Worm (Caenorhabditis elegans): ENCODE measurements around the gene F18E3.12.

The F18E3.12 gene

ce11 chrV:7415780-7416428 is 1.1 kb downstream of the F18E3.12 start, which contains the start of gene F18E3.13:
TSS of gene F18E3.13 (plus strand) at chrV:7416164.
- no peak for TF ChIP-seq flt-1 (GFP tag; IDR thresholded peaks at IDR 0.05)
- no peak for TF ChIP-seq cog-1 (tag; optimal IDR thresholded peaks at IDR 0.05)
- TF ChIP-seq T22C8.4 (GFP tag; IDR thresholded peaks at IDR 0.05): no peak
- no peak for TF ChIP-seq ref-1 (GFP tag; conservative IDR thresholded peaks at IDR 0.05)
- no peak for TF ChIP-seq ztf-23 (GFP tag; IDR thresholded peaks at IDR 0.05)
- no peak for TF ChIP-seq ztf-29 (GFP tag; IDR thresholded peaks at IDR 0.05)
- no peak for TF ChIP-seq klf-2 (GFP tag; conservative IDR thresholded peaks at IDR 0.05)
- no peak for TF ChIP-seq tab-1 (GFP tag; IDR thresholded peaks at IDR 0.05)
- TF ChIP-seq med-1 (GFP tag; optimal IDR thresholded peaks at IDR 0.05; ENCODE audit: insufficient read depth): no peak

DNA sequence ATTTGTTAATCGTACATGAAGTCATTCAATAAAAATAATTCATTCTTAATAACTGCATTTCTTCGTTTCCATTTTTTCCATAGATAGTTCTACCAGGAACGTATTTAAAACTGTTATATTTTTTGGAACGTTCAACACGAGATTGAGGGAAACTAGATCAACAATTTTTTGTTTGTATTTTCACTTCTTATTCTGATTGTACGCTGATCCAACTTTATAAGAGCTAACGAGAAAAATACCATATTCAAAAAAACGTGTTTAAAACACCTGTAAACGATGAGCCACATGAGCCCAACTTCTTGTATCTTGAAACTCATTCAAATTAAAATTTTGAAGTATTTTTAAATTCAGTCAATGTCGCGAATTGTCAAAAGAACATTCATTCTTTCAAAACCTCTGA is 1.8 kb downstream of the F18E3.12 start:
- TF ChIP-seq T22C8.4 (GFP tag; IDR thresholded peaks at IDR 0.05) (no peak), cog-1 (tag; optimal IDR thresholded peaks at IDR 0.05) (no peak), ref-1 (GFP tag; conservative IDR thresholded peaks at IDR 0.05) (no peak), tab-1 (GFP tag; IDR thresholded peaks at IDR 0.05) (no peak), med-1 (GFP tag; optimal IDR thresholded peaks at IDR 0.05; ENCODE audit: insufficient read depth) (no peak), ztf-29 (GFP tag; IDR thresholded peaks at IDR 0.05) (no peak), ztf-23 (GFP tag; IDR thresholded peaks at IDR 0.05) (no peak)

DNA sequence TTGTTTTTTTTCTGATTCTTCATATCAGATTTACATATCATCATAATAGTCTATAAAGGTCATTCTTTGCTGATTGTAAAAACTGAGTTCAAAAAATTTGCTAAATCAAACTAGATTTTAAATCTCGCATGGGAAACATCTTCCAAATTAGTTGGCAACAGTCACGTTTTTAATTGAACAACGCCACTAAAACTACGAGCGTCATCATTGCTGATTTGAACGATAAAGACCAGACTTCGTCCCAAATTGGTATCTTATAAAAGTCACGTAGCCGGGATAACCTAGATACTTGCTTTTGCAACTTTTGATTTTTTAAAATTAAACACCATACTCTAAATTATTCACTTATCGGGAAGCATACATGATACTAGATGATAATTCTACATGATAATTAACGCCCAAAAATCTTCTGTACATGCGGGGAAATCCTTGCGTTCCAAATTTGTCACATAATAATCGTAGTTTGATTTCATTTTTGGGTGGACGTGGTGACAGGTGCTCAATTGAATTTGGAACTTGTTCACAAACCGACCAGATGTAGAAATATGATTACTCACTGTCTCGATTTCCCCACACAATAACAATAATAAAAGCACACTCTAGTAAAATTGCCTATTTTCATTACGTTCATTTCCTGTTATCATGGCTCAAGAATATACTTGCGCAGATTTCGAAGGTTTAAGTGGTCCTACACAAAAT is 2.4 kb downstream of the F18E3.12 start, which contains the start of gene srw-67:
TSS of gene srw-67 (plus strand) at position 643 of the 699 bp plus-strand sequence.
- TF ChIP-seq med-1 (GFP tag; optimal IDR thresholded peaks at IDR 0.05; ENCODE audit: insufficient read depth): no peak
- no peak for TF ChIP-seq ztf-29 (GFP tag; IDR thresholded peaks at IDR 0.05)
- no peak for TF ChIP-seq tab-1 (GFP tag; IDR thresholded peaks at IDR 0.05)
- no peak for TF ChIP-seq ref-1 (GFP tag; conservative IDR thresholded peaks at IDR 0.05)
- no peak for TF ChIP-seq klf-2 (GFP tag; conservative IDR thresholded peaks at IDR 0.05)
- no peak for TF ChIP-seq flt-1 (GFP tag; IDR thresholded peaks at IDR 0.05)
- no peak for TF ChIP-seq T22C8.4 (GFP tag; IDR thresholded peaks at IDR 0.05)
- TF ChIP-seq cog-1 (tag; optimal IDR thresholded peaks at IDR 0.05): no peak
- no peak for TF ChIP-seq ztf-23 (GFP tag; IDR thresholded peaks at IDR 0.05)

DNA sequence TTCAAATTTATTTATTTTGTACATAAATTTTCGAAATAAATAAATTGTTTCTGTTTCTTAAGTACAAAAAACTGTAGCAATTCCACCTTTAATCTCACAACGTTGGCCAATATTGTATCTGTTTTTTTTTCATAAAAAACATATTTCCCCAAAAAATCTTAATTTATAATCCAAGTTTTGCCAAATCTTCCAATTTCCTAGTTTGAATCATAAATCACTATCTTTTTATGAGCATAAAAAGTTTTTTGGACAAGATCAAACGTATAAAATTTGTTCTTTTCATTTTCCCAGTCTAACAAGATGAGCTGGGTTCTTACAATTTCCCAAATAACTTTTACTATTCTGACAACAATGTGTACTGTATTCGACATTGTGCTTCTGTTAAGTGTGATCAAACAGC is 5.4 kb downstream of the F18E3.12 start, which contains the start of gene srxa-4:
TSS of gene srxa-4 (plus strand) at position 301 of the 400 bp plus-strand sequence.
- TF ChIP-seq ref-1 (GFP tag; conservative IDR thresholded peaks at IDR 0.05) (no peak), cog-1 (tag; optimal IDR thresholded peaks at IDR 0.05) (no peak), flt-1 (GFP tag; IDR thresholded peaks at IDR 0.05) (no peak), klf-2 (GFP tag; conservative IDR thresholded peaks at IDR 0.05) (no peak), ztf-23 (GFP tag; IDR thresholded peaks at IDR 0.05) (no peak), T22C8.4 (GFP tag; IDR thresholded peaks at IDR 0.05) (no peak), tab-1 (GFP tag; IDR thresholded peaks at IDR 0.05) (no peak), med-1 (GFP tag; optimal IDR thresholded peaks at IDR 0.05; ENCODE audit: insufficient read depth) (no peak), ztf-29 (GFP tag; IDR thresholded peaks at IDR 0.05) (no peak)

- no peak for TF ChIP-seq T22C8.4 (GFP tag; IDR thresholded peaks at IDR 0.05)
- no peak for TF ChIP-seq cog-1 (tag; optimal IDR thresholded peaks at IDR 0.05)
These were observed 9.6 kb downstream of the F18E3.12 start, which contains the start of gene F18E3.10 for ce11 chrV:7424336-7424735. TSS of gene F18E3.10 (minus strand) at chrV:7424436.

DNA sequence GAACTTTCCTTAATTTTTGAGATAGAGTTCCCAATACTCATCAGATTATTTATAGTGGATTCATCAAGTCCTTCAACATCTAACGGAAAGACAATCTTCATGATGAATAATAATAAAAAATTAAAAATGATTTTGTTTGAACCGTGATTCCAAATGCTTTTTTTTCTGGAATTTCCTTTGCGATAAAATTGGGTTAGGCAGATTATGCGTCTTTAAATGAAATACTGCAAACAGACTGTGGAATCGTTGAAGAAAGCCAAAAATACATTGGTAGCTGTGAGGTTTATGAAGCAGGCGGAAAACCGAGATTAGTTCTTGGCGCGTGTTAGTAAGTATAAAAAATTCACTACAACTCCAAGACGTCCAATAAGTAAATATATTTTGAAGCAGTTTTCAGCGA is 11.8 kb downstream of the F18E3.12 start, which contains the start of gene srw-68:
TSS of gene srw-68 (minus strand) at position 101 of the 400 bp plus-strand sequence.
- TF ChIP-seq klf-2 (GFP tag; conservative IDR thresholded peaks at IDR 0.05) (no peak), flt-1 (GFP tag; IDR thresholded peaks at IDR 0.05) (no peak), ztf-29 (GFP tag; IDR thresholded peaks at IDR 0.05) (no peak), cog-1 (tag; optimal IDR thresholded peaks at IDR 0.05) (no peak), tab-1 (GFP tag; IDR thresholded peaks at IDR 0.05) (no peak), T22C8.4 (GFP tag; IDR thresholded peaks at IDR 0.05) (no peak), med-1 (GFP tag; optimal IDR thresholded peaks at IDR 0.05; ENCODE audit: insufficient read depth) (no peak), ref-1 (GFP tag; conservative IDR thresholded peaks at IDR 0.05) (no peak), ztf-23 (GFP tag; IDR thresholded peaks at IDR 0.05) (no peak)

- TF ChIP-seq ztf-23 (GFP tag; IDR thresholded peaks at IDR 0.05) (no peak), klf-2 (GFP tag; conservative IDR thresholded peaks at IDR 0.05) (no peak), cog-1 (tag; optimal IDR thresholded peaks at IDR 0.05) (no peak), ref-1 (GFP tag; conservative IDR thresholded peaks at IDR 0.05) (no peak), ztf-29 (GFP tag; IDR thresholded peaks at IDR 0.05) (no peak), med-1 (GFP tag; optimal IDR thresholded peaks at IDR 0.05; ENCODE audit: insufficient read depth) (no peak), flt-1 (GFP tag; IDR thresholded peaks at IDR 0.05) (no peak), T22C8.4 (GFP tag; IDR thresholded peaks at IDR 0.05) (no peak), tab-1 (GFP tag; IDR thresholded peaks at IDR 0.05) (no peak)
These were observed 14.1 kb downstream of the F18E3.12 start, which contains the start of gene srw-69 for ce11 chrV:7428880-7429279. TSS of gene srw-69 (minus strand) at chrV:7428980.

- TF ChIP-seq flt-1 (GFP tag; IDR thresholded peaks at IDR 0.05) (no peak), T22C8.4 (GFP tag; IDR thresholded peaks at IDR 0.05) (no peak), klf-2 (GFP tag; conservative IDR thresholded peaks at IDR 0.05) (no peak), med-1 (GFP tag; optimal IDR thresholded peaks at IDR 0.05; ENCODE audit: insufficient read depth) (no peak), ref-1 (GFP tag; conservative IDR thresholded peaks at IDR 0.05) (no peak), cog-1 (tag; optimal IDR thresholded peaks at IDR 0.05) (no peak), ztf-29 (GFP tag; IDR thresholded peaks at IDR 0.05) (no peak), tab-1 (GFP tag; IDR thresholded peaks at IDR 0.05) (no peak), ztf-23 (GFP tag; IDR thresholded peaks at IDR 0.05) (no peak)
These were observed 16.2 kb downstream of the F18E3.12 start, which contains the start of gene srw-71 for ce11 chrV:7431016-7431415. TSS of gene srw-71 (minus strand) at chrV:7431116.

DNA sequence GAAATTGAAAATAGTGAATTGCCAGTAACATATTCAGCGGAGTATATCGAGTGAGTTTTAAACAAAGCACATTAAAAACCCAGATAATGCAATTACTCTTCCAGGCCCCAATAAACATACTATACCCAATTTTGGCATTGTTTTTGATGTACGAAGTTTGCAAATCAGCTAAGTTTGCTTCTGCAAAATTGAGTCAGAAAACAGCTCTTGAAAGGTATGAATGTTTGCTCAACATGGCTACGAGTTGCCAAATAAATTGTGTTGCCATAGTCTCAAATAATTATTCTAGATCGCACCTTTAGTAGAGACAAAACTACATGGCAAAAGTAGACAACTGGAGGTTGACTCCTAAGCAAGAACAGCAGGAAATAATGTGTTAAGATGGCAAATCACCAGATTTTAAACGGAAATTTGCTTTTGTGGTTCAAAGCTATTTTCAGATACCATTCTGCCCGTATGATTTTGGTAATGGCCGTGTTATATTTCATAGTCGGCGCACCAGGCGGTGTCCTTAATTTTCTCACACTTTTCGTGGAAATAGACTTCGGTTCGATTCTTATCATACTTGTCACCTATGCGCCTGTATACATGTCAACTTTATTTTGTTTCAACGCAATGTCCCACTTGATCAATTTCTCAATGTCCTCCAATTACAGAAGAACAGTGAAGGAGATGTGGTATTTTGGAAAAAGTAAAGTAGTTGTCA is 17.8 kb downstream of the F18E3.12 start:
- no peak for TF ChIP-seq ztf-23 (GFP tag; IDR thresholded peaks at IDR 0.05)
- no peak for TF ChIP-seq tab-1 (GFP tag; IDR thresholded peaks at IDR 0.05)
- TF ChIP-seq ref-1 (GFP tag; conservative IDR thresholded peaks at IDR 0.05): no peak
- no peak for TF ChIP-seq flt-1 (GFP tag; IDR thresholded peaks at IDR 0.05)
- no peak for TF ChIP-seq T22C8.4 (GFP tag; IDR thresholded peaks at IDR 0.05)
- TF ChIP-seq ztf-29 (GFP tag; IDR thresholded peaks at IDR 0.05): no peak
- no peak for TF ChIP-seq klf-2 (GFP tag; conservative IDR thresholded peaks at IDR 0.05)
- TF ChIP-seq med-1 (GFP tag; optimal IDR thresholded peaks at IDR 0.05; ENCODE audit: insufficient read depth): no peak
- TF ChIP-seq cog-1 (tag; optimal IDR thresholded peaks at IDR 0.05): no peak

All from whole organism, midembryonic.